Fruit fly (Drosophila melanogaster) whole organism, wandering third instar larva: ENCODE measurements around the gene Mps1.
A peak's percentile ranks its signal among the peaks of the same experiment; 100 is the strongest.

Experiments used
- Abd-B ChIP-seq: fragments of >200 bp; optimal IDR thresholded peaks from 2 replicates; lab custom pipeline; 2017; ENCODE audit warnings: missing biosample characterization, missing genetic modification characterization
- CG32264 ChIP-seq: fragments of 200-800 bp; sonication (Bioruptor generic); optimal IDR thresholded peaks from 2 replicates; lab custom pipeline; 2016; ENCODE audit warnings: missing biosample characterization, missing genetic modification characterization
- CG9705 ChIP-seq: fragments of 200-800 bp; sonication (Bioruptor generic); optimal IDR thresholded peaks from 2 replicates; lab custom pipeline; 2018; ENCODE audit warnings: missing biosample characterization, mild to moderate bottlenecking, missing genetic modification characterization
- CrebA ChIP-seq: fragments of 200-800 bp; sonication (Bioruptor generic); optimal IDR thresholded peaks from 2 replicates; lab custom pipeline; 2016; ENCODE audit warnings: missing biosample characterization, mild to moderate bottlenecking, missing genetic modification characterization, borderline replicate concordance
- Dfd ChIP-seq: fragments of >200 bp; optimal IDR thresholded peaks from 2 replicates; lab custom pipeline; 2017; ENCODE audit warnings: missing biosample characterization, missing genetic modification characterization
- Dif ChIP-seq: fragments of 200-275, 200-300 bp; sonication (Bioruptor generic); optimal IDR thresholded peaks from 2 replicates; lab custom pipeline; 2018; ENCODE audit warnings: missing biosample characterization, missing genetic modification characterization; ENCODE audit not compliant: partially characterized antibody
- GATAd ChIP-seq: sonication (Bioruptor generic); optimal IDR thresholded peaks from 2 replicates; lab custom pipeline; 2016; ENCODE audit warnings: missing biosample characterization, missing genetic modification characterization
- HLH106 ChIP-seq: fragments of 200-800 bp; optimal IDR thresholded peaks from 3 replicates; lab custom pipeline; 2019; ENCODE audit warnings: missing biosample characterization, mild to moderate bottlenecking, missing genetic modification characterization, moderate library complexity
- Hnf4 ChIP-seq: fragments of 200-800 bp; sonication (Bioruptor generic); optimal IDR thresholded peaks from 2 replicates; lab custom pipeline; 2016; ENCODE audit warnings: missing biosample characterization, mild to moderate bottlenecking, missing genetic modification characterization
- Hr78 ChIP-seq: fragments of >200 bp; optimal IDR thresholded peaks from 2 replicates; lab custom pipeline; 2017; ENCODE audit warnings: missing biosample characterization, missing genetic modification characterization
- Hr83 ChIP-seq: fragments of 200-300 bp; sonication (Bioruptor generic); optimal IDR thresholded peaks from 2 replicates; lab custom pipeline; 2016; ENCODE audit warnings: missing biosample characterization, mild to moderate bottlenecking, missing genetic modification characterization, moderate library complexity; ENCODE audit not compliant: poor library complexity, severe bottlenecking
- Jra ChIP-seq: sonication (Bioruptor generic); optimal IDR thresholded peaks from 2 replicates; lab custom pipeline; 2016; ENCODE audit warnings: missing biosample characterization, missing genetic modification characterization
- Mio ChIP-seq: sonication (Bioruptor generic); optimal IDR thresholded peaks from 2 replicates; lab custom pipeline; 2016; ENCODE audit warnings: missing biosample characterization, missing genetic modification characterization
- OdsH ChIP-seq: fragments of 200-800 bp; sonication (Bioruptor generic); optimal IDR thresholded peaks from 2 replicates; lab custom pipeline; 2016; ENCODE audit warnings: missing biosample characterization, mild to moderate bottlenecking, missing genetic modification characterization
- Rel ChIP-seq, 2 experiments: fragments of 200-800 bp; sonication (Bioruptor generic) in 1 of 2; optimal IDR thresholded peaks; 2 replicates in 1 of 2; 3 replicates in 1 of 2; lab custom pipeline; 2016 to 2019; ENCODE audit warnings: mild to moderate bottlenecking in 2 of 2, missing biosample characterization in 2 of 2, missing genetic modification characterization in 2 of 2, moderate library complexity in 1 of 2
- Sp1 ChIP-seq: fragments of 200-800 bp; sonication (Bioruptor generic); optimal IDR thresholded peaks from 3 replicates; lab custom pipeline; 2019; ENCODE audit warnings: missing biosample characterization, mild to moderate bottlenecking, missing genetic modification characterization, moderate library complexity
- br ChIP-seq: fragments of 200-800 bp; sonication (Bioruptor generic); optimal IDR thresholded peaks from 2 replicates; lab custom pipeline; 2016; ENCODE audit warnings: missing biosample characterization, missing genetic modification characterization
- brk ChIP-seq: fragments of 200-800 bp; sonication (Bioruptor generic); optimal IDR thresholded peaks from 2 replicates; lab custom pipeline; 2016; ENCODE audit warnings: missing biosample characterization, mild to moderate bottlenecking, missing genetic modification characterization
- dl ChIP-seq, 2 experiments: fragments of 175-275, 200-275 bp in 1 of 2; fragments of 200-275 bp in 1 of 2; sonication (Bioruptor generic); optimal IDR thresholded peaks; lab custom pipeline; 2018; ENCODE audit warnings: mild to moderate bottlenecking in 2 of 2, missing biosample characterization in 2 of 2, missing genetic modification characterization in 2 of 2, moderate library complexity in 2 of 2; ENCODE audit not compliant: partially characterized antibody in 2 of 2, insufficient read depth in 1 of 2
- dmrt93B ChIP-seq: fragments of 200-800 bp; sonication (Bioruptor generic); optimal IDR thresholded peaks from 2 replicates; lab custom pipeline; 2018; ENCODE audit warnings: missing biosample characterization, mild to moderate bottlenecking, missing genetic modification characterization
- dsf ChIP-seq: sonication (Bioruptor generic); optimal IDR thresholded peaks from 2 replicates; lab custom pipeline; 2016; ENCODE audit warnings: missing biosample characterization, missing genetic modification characterization, borderline replicate concordance
- ey ChIP-seq: fragments of 200-800 bp; sonication (Bioruptor generic); optimal IDR thresholded peaks from 2 replicates; lab custom pipeline; 2016; ENCODE audit warnings: missing biosample characterization, missing genetic modification characterization
- foxo ChIP-seq, 2 experiments: fragments of 200-800 bp; sonication (Bioruptor generic); optimal IDR thresholded peaks; 2 replicates in 1 of 2; 3 replicates in 1 of 2; lab custom pipeline; 2016 to 2017; ENCODE audit warnings: missing biosample characterization in 2 of 2, missing genetic modification characterization in 2 of 2
- fru ChIP-seq: fragments of 200-800 bp; sonication (Bioruptor generic); optimal IDR thresholded peaks from 3 replicates; lab custom pipeline; 2016; ENCODE audit warnings: missing biosample characterization, mild to moderate bottlenecking, missing genetic modification characterization
- h ChIP-seq: fragments of 200-800 bp; sonication (Bioruptor generic); optimal IDR thresholded peaks from 3 replicates; lab custom pipeline; 2016; ENCODE audit warnings: missing biosample characterization, mild to moderate bottlenecking, missing genetic modification characterization
- jim ChIP-seq: fragments of 175-275, 200-325 bp; sonication (Bioruptor generic); optimal IDR thresholded peaks from 2 replicates; lab custom pipeline; 2016; ENCODE audit warnings: missing biosample characterization, mild to moderate bottlenecking, missing genetic modification characterization
- pan ChIP-seq: fragments of >200 bp; optimal IDR thresholded peaks from 2 replicates; lab custom pipeline; 2017
- psq ChIP-seq: fragments of 200-800 bp; sonication (Bioruptor generic); optimal IDR thresholded peaks from 3 replicates; lab custom pipeline; 2017; ENCODE audit warnings: missing biosample characterization, mild to moderate bottlenecking, missing genetic modification characterization, moderate library complexity
- rgr ChIP-seq: fragments of 200-800 bp; sonication (Bioruptor generic); optimal IDR thresholded peaks from 3 replicates; lab custom pipeline; 2016; ENCODE audit warnings: missing biosample characterization, mild to moderate bottlenecking, missing genetic modification characterization
- sage ChIP-seq: fragments of 200-800 bp; sonication (Bioruptor generic); optimal IDR thresholded peaks from 2 replicates; lab custom pipeline; 2016; ENCODE audit warnings: missing biosample characterization, mild to moderate bottlenecking, missing genetic modification characterization
- sv ChIP-seq: fragments of 200-800 bp; sonication (Bioruptor generic); optimal IDR thresholded peaks from 3 replicates; lab custom pipeline; 2016; ENCODE audit warnings: missing biosample characterization, missing genetic modification characterization
- tai ChIP-seq: sonication (Bioruptor generic); optimal IDR thresholded peaks from 2 replicates; lab custom pipeline; 2016; ENCODE audit warnings: missing biosample characterization, missing genetic modification characterization
- woc ChIP-seq: sonication (Bioruptor generic); optimal IDR thresholded peaks from 2 replicates; lab custom pipeline; 2016; ENCODE audit warnings: missing biosample characterization, mild to moderate bottlenecking, missing genetic modification characterization

Mps1 gene

DNA sequence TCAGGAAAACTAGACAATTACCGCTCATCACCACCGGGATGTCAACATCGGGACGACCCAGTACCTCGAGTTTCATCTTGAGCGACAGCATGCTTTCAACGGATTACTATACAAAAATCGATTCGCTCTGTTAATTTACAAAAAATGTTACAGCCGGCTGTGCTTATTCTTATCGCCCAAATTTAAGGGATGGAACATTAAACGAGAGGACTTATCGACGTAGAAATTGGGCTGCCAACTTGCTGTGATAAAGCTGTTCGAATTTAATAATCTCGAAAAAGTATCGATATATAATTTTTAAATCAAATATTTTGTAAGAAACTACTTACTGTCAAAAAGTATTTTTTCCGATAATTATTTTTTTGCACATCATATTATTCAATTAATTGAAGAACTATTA, 15.8 kb downstream of the Mps1 start, which contains the start of gene CG31249:
TSS of gene CG31249 (minus strand) at position 197 of the 400 bp plus-strand sequence.
- peak; percentile 15 for TF ChIP-seq ey (GFP tag; lab: Kevin White, UChicago)
- TF ChIP-seq Rel (GFP tag; optimal IDR thresholded peaks at IDR 0.05; lab: Kevin White, UChicago): no peak
- TF ChIP-seq Rel (tag; optimal IDR thresholded peaks at IDR 0.05; lab: Kevin White, UChicago): peak; percentile 71
- TF ChIP-seq CrebA: no peak
- TF ChIP-seq HLH106 (tag; lab: Kevin White, UChicago): peak; percentile 43

DNA sequence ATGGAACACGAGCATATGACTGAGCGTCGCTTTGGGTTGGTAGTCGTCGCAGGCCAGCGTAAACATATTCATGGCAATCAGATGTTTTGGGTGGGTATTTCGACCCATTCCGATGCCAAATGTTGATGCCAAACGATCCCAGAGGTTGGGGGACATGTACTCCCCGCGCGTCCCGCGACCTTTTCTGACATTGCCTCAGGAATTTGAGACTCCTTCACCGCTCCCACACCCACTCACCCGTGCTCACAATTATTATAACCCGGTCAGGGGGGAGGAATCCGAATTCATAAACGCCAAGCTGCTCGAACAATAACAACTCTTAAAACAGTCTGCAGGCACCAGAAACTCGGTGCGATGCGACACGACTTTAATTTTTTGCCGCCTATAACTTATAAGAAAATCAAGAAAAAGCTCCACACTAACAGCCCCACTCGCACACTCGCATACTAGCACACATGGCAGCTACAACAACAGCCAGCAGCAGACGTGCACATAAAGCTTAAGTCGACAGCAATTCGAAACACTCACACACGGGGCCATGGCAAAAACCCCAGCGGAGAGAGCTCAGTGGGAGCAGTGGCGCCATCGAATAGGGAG, 28.9 kb downstream of the Mps1 start:
- TF ChIP-seq Hnf4 (GFP tag; lab: Kevin White, UChicago) (no peak), Rel (GFP tag; optimal IDR thresholded peaks at IDR 0.05; lab: Kevin White, UChicago) (peak; percentile 89), Rel (tag; optimal IDR thresholded peaks at IDR 0.05; lab: Kevin White, UChicago) (no peak), Dif (peak; percentile 57), Hr83 (GFP tag; lab: Kevin White, UChicago) (peak; percentile 76), Abd-B (GFP tag; lab: Kevin White, UChicago) (no peak)

DNA sequence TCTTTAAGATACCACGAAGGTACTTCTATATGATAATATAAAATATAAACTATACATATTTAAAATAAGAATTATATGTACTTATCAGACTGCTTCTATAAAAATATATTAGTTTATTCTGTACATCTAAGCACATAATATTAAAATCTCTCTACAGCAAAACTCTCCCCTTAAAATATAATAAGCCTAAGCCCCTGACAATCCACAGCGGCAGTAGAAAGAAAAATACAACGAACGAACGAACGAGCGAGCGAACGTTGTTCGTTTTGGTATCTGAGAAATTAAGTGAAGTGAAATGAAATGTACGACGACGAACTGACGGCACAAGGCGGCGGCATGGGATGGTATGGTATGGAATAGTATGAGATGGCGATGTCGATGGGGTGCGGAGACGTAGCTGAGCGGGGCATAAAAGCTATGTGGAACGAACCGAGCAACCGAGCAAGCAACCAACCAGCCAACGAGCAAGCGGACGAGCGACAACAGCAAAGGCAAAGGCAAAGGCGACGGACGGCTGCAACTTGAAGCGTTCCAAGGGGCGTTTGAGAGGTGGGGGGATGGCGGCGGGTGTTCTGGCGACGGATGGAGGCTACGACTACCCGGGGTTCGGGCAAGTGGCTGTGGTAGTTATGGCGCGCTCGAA, 29.5 kb downstream of the Mps1 start:
- peak; percentile 93 for TF ChIP-seq ey (GFP tag; lab: Kevin White, UChicago)
- TF ChIP-seq brk (GFP tag; lab: Kevin White, UChicago): peak; percentile 97
- no peak for TF ChIP-seq Mio (GFP tag; lab: Kevin White, UChicago)
- TF ChIP-seq Abd-B (GFP tag; lab: Kevin White, UChicago): no peak
- peak; percentile 99 for TF ChIP-seq OdsH (GFP tag; lab: Kevin White, UChicago)
- no peak for TF ChIP-seq jim
- peak; percentile 99 for TF ChIP-seq HLH106 (tag; lab: Kevin White, UChicago)
- TF ChIP-seq Sp1 (GFP tag; lab: Kevin White, UChicago): peak; percentile 99
- TF ChIP-seq pan (lab: Kevin White, UChicago): no peak
- TF ChIP-seq dmrt93B (GFP tag; lab: Kevin White, UChicago): peak; percentile 97
- peak; percentile 82 for TF ChIP-seq woc (GFP tag; lab: Kevin White, UChicago)
- TF ChIP-seq br (GFP tag; lab: Kevin White, UChicago): peak; percentile 88
- peak; percentile 66 for TF ChIP-seq Dfd (GFP tag; lab: Kevin White, UChicago)
- peak; percentile 40 for TF ChIP-seq Hr83 (GFP tag; lab: Kevin White, UChicago)
- TF ChIP-seq tai (GFP tag; lab: Kevin White, UChicago): no peak
- TF ChIP-seq Rel (GFP tag; optimal IDR thresholded peaks at IDR 0.05; lab: Kevin White, UChicago): peak; percentile 79
- peak; percentile 98 for TF ChIP-seq Rel (tag; optimal IDR thresholded peaks at IDR 0.05; lab: Kevin White, UChicago)
- TF ChIP-seq dsf (GFP tag; lab: Kevin White, UChicago): no peak
- peak; percentile 14 to 67 for TF ChIP-seq dl (GFP tag; optimal IDR thresholded peaks at IDR 0.05; lab: Kevin White, UChicago; ENCODE audit: insufficient read depth in 1 of 2, partially characterized antibody in 2 of 2)
- TF ChIP-seq h (GFP tag; lab: Kevin White, UChicago): peak; percentile 91
- TF ChIP-seq Hnf4 (GFP tag; lab: Kevin White, UChicago): no peak
- TF ChIP-seq sage (GFP tag; lab: Kevin White, UChicago): peak; percentile 91
- no peak for TF ChIP-seq GATAd (GFP tag; lab: Kevin White, UChicago)
- TF ChIP-seq rgr (GFP tag; lab: Kevin White, UChicago): peak; percentile 98
- peak; percentile 98 for TF ChIP-seq psq
- peak; percentile 67 for TF ChIP-seq CG32264 (GFP tag; lab: Kevin White, UChicago)
- peak; percentile 97 for TF ChIP-seq CG9705 (GFP tag; lab: Kevin White, UChicago)
- TF ChIP-seq fru: peak; percentile 96
- peak; percentile 47 for TF ChIP-seq Dif
- peak; percentile 75 for TF ChIP-seq Jra
- peak in 1 of 2 experiments; percentile 99 for TF ChIP-seq foxo (GFP tag; optimal IDR thresholded peaks at IDR 0.05; lab: Kevin White, UChicago)
- TF ChIP-seq Hr78 (GFP tag; lab: Kevin White, UChicago): no peak
- peak; percentile 89 for TF ChIP-seq sv
